Fruit fly (Drosophila melanogaster) whole organism, embryonic: ENCODE data around the gene apolpp.

Source experiments
- Atf3 ChIP-seq: fragments of 200-800 bp; sonication (Bioruptor generic); optimal IDR thresholded peaks from 3 replicates; lab custom pipeline; 2016; ENCODE audit warnings: missing biosample characterization, missing genetic modification characterization
- Bgb ChIP-seq: fragments of 200-800 bp; sonication (Bioruptor generic); IDR thresholded peaks from 2 replicates; pipeline ENCODE4 v1.3.6; 2022; ENCODE audit warnings: missing biosample characterization, missing genetic modification characterization; ENCODE audit not compliant: partially characterized antibody
- CG10431 ChIP-seq: fragments of 200-800 bp; sonication (Bioruptor generic); optimal IDR thresholded peaks from 3 replicates; lab custom pipeline; 2018; ENCODE audit warnings: missing biosample characterization, mild to moderate bottlenecking, missing genetic modification characterization
- CG12104 ChIP-seq: fragments of 200-800 bp; sonication (Bioruptor generic); optimal IDR thresholded peaks from 3 replicates; lab custom pipeline; 2016; ENCODE audit warnings: missing biosample characterization, missing genetic modification characterization
- CG1233 ChIP-seq: fragments of 200-800 bp; sonication (Bioruptor generic); optimal IDR thresholded peaks from 4 replicates; lab custom pipeline; 2018; ENCODE audit warnings: missing biosample characterization, mild to moderate bottlenecking, missing genetic modification characterization
- CG13894 ChIP-seq: fragments of 200-800 bp; sonication (Bioruptor generic); optimal IDR thresholded peaks from 3 replicates; lab custom pipeline; 2018; ENCODE audit warnings: missing biosample characterization, mild to moderate bottlenecking, missing genetic modification characterization, moderate library complexity
- CG17186 ChIP-seq: fragments of 200-800 bp; sonication (Bioruptor generic); optimal IDR thresholded peaks from 3 replicates; lab custom pipeline; 2017; ENCODE audit warnings: missing biosample characterization, missing genetic modification reagents, missing genetic modification characterization
- CG2120 ChIP-seq: fragments of 200-800 bp; sonication (Bioruptor generic); optimal IDR thresholded peaks from 3 replicates; lab custom pipeline; 2016; ENCODE audit warnings: missing biosample characterization, missing genetic modification characterization
- CG3065 ChIP-seq: fragments of 200-800 bp; sonication (Bioruptor generic); optimal IDR thresholded peaks from 2 replicates; lab custom pipeline; 2016; ENCODE audit warnings: missing biosample characterization, missing genetic modification characterization
- CG3163 ChIP-seq: fragments of 200-800 bp; sonication (Bioruptor generic); optimal IDR thresholded peaks from 3 replicates; lab custom pipeline; 2016; ENCODE audit warnings: missing biosample characterization, missing genetic modification characterization
- CG32772 ChIP-seq: fragments of 200-800 bp; sonication (Bioruptor generic); IDR thresholded peaks from 2 replicates; pipeline ENCODE4 v1.3.6; 2022; ENCODE audit warnings: missing biosample characterization, missing genetic modification characterization
- CG3726 ChIP-seq: fragments of 200-800 bp; sonication (Bioruptor generic); IDR thresholded peaks from 3 replicates; pipeline ENCODE4, ENCODE4 v1.3.6; 2022; ENCODE audit warnings: missing biosample characterization, missing genetic modification characterization
- CG3995 ChIP-seq: fragments of 200-800 bp; sonication (Bioruptor generic); optimal IDR thresholded peaks from 3 replicates; lab custom pipeline; 2016; ENCODE audit warnings: missing biosample characterization, missing genetic modification characterization
- CG6765 ChIP-seq: fragments of 200-800 bp; sonication (Bioruptor generic); optimal IDR thresholded peaks from 3 replicates; lab custom pipeline; 2017; ENCODE audit warnings: missing biosample characterization, mild to moderate bottlenecking, missing genetic modification characterization
- CG8944 ChIP-seq: fragments of 200-800 bp; sonication (Bioruptor generic); optimal IDR thresholded peaks from 3 replicates; lab custom pipeline; 2016; ENCODE audit warnings: missing biosample characterization, missing genetic modification characterization
- CG9215 ChIP-seq: fragments of 200-800 bp; sonication (Bioruptor generic); IDR thresholded peaks from 2 replicates; pipeline ENCODE4 v1.3.6; 2022; ENCODE audit warnings: missing biosample characterization, missing genetic modification characterization
- CHES-1-like ChIP-seq: fragments of 200-800 bp; sonication (Bioruptor generic); optimal IDR thresholded peaks from 2 replicates; lab custom pipeline; 2016; ENCODE audit warnings: missing biosample characterization, missing genetic modification characterization
- D19B ChIP-seq: fragments of 200-800 bp; sonication (Bioruptor generic); optimal IDR thresholded peaks from 2 replicates; lab custom pipeline; 2017; ENCODE audit warnings: missing biosample characterization, mild to moderate bottlenecking, missing genetic modification characterization
- Dad ChIP-seq: fragments of 200-800 bp; sonication (Bioruptor generic); optimal IDR thresholded peaks from 3 replicates; lab custom pipeline; 2016; ENCODE audit warnings: missing biosample characterization, missing genetic modification characterization
- Dip2 ChIP-seq: fragments of 200-800 bp; sonication (Bioruptor generic); IDR thresholded peaks from 2 replicates; pipeline ENCODE4 v1.3.6; 2022; ENCODE audit warnings: missing biosample characterization, missing genetic modification characterization
- Drgx ChIP-seq: fragments of 200-800 bp; sonication (Bioruptor generic); IDR thresholded peaks from 2 replicates; pipeline ENCODE4 v1.3.6; 2022; ENCODE audit warnings: missing biosample characterization, missing genetic modification characterization
- HmgD ChIP-seq: fragments of 200-800 bp; sonication (Bioruptor generic); optimal IDR thresholded peaks from 3 replicates; lab custom pipeline; 2016; ENCODE audit warnings: missing biosample characterization, missing genetic modification characterization
- Jarid2 ChIP-seq: fragments of 200-800 bp; sonication (Bioruptor generic); optimal IDR thresholded peaks from 3 replicates; lab custom pipeline; 2017; ENCODE audit warnings: mild to moderate bottlenecking, missing biosample characterization, missing genetic modification reagents, missing genetic modification characterization
- Mad ChIP-seq: fragments of 200-800 bp; sonication (Bioruptor generic); optimal IDR thresholded peaks from 2 replicates; lab custom pipeline; 2016; ENCODE audit warnings: missing biosample characterization, missing genetic modification characterization
- Med ChIP-seq: fragments of 200-800 bp; sonication (Bioruptor generic); peaks from one replicate; lab custom pipeline; 2016; ENCODE audit warnings: missing biosample characterization, missing genetic modification characterization, mild to moderate bottlenecking, inconsistent platforms, moderate library complexity
- Nf-YA ChIP-seq: fragments of 200-800 bp; sonication (Bioruptor generic); IDR thresholded peaks from 2 replicates; pipeline ENCODE4 v1.3.6; 2022; ENCODE audit warnings: missing biosample characterization, missing genetic modification characterization
- NfI ChIP-seq: fragments of 200-800 bp; sonication (Bioruptor generic); optimal IDR thresholded peaks from 3 replicates; lab custom pipeline; 2018; ENCODE audit warnings: missing biosample characterization, mild to moderate bottlenecking, missing genetic modification characterization, moderate library complexity
- Side ChIP-seq: fragments of 200-800 bp; sonication (Bioruptor generic); optimal IDR thresholded peaks from 2 replicates; lab custom pipeline; 2016; ENCODE audit warnings: missing biosample characterization, missing genetic modification characterization
- Sin3A ChIP-seq: fragments of >200 bp; optimal IDR thresholded peaks from 2 replicates; lab custom pipeline; 2018
- bsh ChIP-seq, 2 experiments: fragments of 200-800 bp; sonication (Bioruptor generic); optimal IDR thresholded peaks; 2 replicates each; lab custom pipeline; 2017 to 2018; ENCODE audit warnings: mild to moderate bottlenecking in 2 of 2, missing biosample characterization in 2 of 2, missing genetic modification characterization in 2 of 2, moderate library complexity in 1 of 2
- cas ChIP-seq: fragments of 200-800 bp; sonication (Bioruptor generic); IDR thresholded peaks from 2 replicates; pipeline ENCODE4 v1.3.6; 2022; ENCODE audit warnings: missing biosample characterization, missing genetic modification characterization
- dm ChIP-seq: fragments of 200-800 bp; sonication (Bioruptor generic); optimal IDR thresholded peaks from 3 replicates; lab custom pipeline; 2016; ENCODE audit warnings: missing biosample characterization, missing genetic modification characterization
- dpn ChIP-seq, 2 experiments: fragments of 200-800 bp; sonication (Bioruptor generic); optimal IDR thresholded peaks; 3 replicates each; lab custom pipeline; 2016; ENCODE audit warnings: missing biosample characterization in 2 of 2, missing genetic modification characterization in 2 of 2
- fu2 ChIP-seq: fragments of 200-800 bp; sonication (Bioruptor generic); optimal IDR thresholded peaks from 2 replicates; lab custom pipeline; 2016; ENCODE audit warnings: missing biosample characterization, missing genetic modification characterization
- grn ChIP-seq: fragments of 200-800 bp; sonication (Bioruptor generic); optimal IDR thresholded peaks from 3 replicates; lab custom pipeline; 2017; ENCODE audit warnings: missing biosample characterization, missing genetic modification characterization
- ham ChIP-seq: fragments of 200-800 bp; sonication (Bioruptor generic); IDR thresholded peaks from 2 replicates; pipeline ENCODE4 v1.3.6; 2022; ENCODE audit warnings: missing biosample characterization, missing genetic modification characterization
- hth ChIP-seq: fragments of >200 bp; optimal IDR thresholded peaks from 2 replicates; lab custom pipeline; 2017; ENCODE audit warnings: inconsistent platforms
- inv ChIP-seq: fragments of 200-800 bp; sonication (Bioruptor generic); IDR thresholded peaks from 2 replicates; pipeline ENCODE4 v1.3.6; 2022; ENCODE audit warnings: missing biosample characterization, missing genetic modification characterization; ENCODE audit not compliant: partially characterized antibody
- kni ChIP-seq: fragments of 200-800 bp; sonication (Bioruptor generic); optimal IDR thresholded peaks from 3 replicates; lab custom pipeline; 2017; ENCODE audit warnings: mild to moderate bottlenecking, missing biosample characterization, missing genetic modification reagents, missing genetic modification characterization
- knrl ChIP-seq: fragments of 200-800 bp; sonication (Bioruptor generic); IDR thresholded peaks from 3 replicates; pipeline ENCODE4 v1.3.6; 2022; ENCODE audit warnings: missing biosample characterization, missing genetic modification characterization; ENCODE audit not compliant: partially characterized antibody
- p53 ChIP-seq: fragments of 200-800 bp; sonication (Bioruptor generic); optimal IDR thresholded peaks from 2 replicates; lab custom pipeline; 2016; ENCODE audit warnings: missing biosample characterization, missing genetic modification characterization
- pho ChIP-seq: fragments of 200-800 bp; sonication (Bioruptor generic); optimal IDR thresholded peaks from 2 replicates; lab custom pipeline; 2016; ENCODE audit warnings: missing biosample characterization, missing genetic modification characterization
- ro ChIP-seq: fragments of 200-800 bp; sonication (Bioruptor generic); IDR thresholded peaks from 2 replicates; pipeline ENCODE4 v1.3.6; 2022; ENCODE audit warnings: missing biosample characterization, missing genetic modification characterization
- sens-2 ChIP-seq: fragments of 200-800 bp; sonication (Bioruptor generic); IDR thresholded peaks from 2 replicates; pipeline ENCODE4 v1.3.6; 2022; ENCODE audit warnings: missing biosample characterization, missing genetic modification characterization
- sug ChIP-seq: fragments of 200-800 bp; optimal IDR thresholded peaks from 2 replicates; lab custom pipeline; 2019; ENCODE audit warnings: missing biosample characterization, mild to moderate bottlenecking, missing genetic modification characterization, moderate library complexity
- tio ChIP-seq: fragments of 200-800 bp; sonication (Bioruptor generic); optimal IDR thresholded peaks from 2 replicates; lab custom pipeline; 2017; ENCODE audit warnings: missing biosample characterization, missing genetic modification characterization, inconsistent platforms
- trem ChIP-seq: fragments of 200-800 bp; optimal IDR thresholded peaks from 3 replicates; lab custom pipeline; 2019; ENCODE audit warnings: missing biosample characterization, mild to moderate bottlenecking, missing genetic modification characterization, moderate library complexity
- twi ChIP-seq: fragments of 200-800 bp; optimal IDR thresholded peaks from 2 replicates; lab custom pipeline; 2019; ENCODE audit warnings: missing biosample characterization, mild to moderate bottlenecking, missing genetic modification characterization, moderate library complexity
- z ChIP-seq: fragments of 200-800 bp; sonication (Bioruptor generic); IDR thresholded peaks from 3 replicates; pipeline ENCODE4 v1.3.6; 2022; ENCODE audit warnings: missing biosample characterization, missing genetic modification characterization
- zfh1 ChIP-seq: fragments of 200-800 bp; sonication (Bioruptor generic); IDR thresholded peaks from 3 replicates; pipeline ENCODE4 v1.3.6; 2022; ENCODE audit warnings: missing biosample characterization, missing genetic modification characterization

The apolpp gene

DNA sequence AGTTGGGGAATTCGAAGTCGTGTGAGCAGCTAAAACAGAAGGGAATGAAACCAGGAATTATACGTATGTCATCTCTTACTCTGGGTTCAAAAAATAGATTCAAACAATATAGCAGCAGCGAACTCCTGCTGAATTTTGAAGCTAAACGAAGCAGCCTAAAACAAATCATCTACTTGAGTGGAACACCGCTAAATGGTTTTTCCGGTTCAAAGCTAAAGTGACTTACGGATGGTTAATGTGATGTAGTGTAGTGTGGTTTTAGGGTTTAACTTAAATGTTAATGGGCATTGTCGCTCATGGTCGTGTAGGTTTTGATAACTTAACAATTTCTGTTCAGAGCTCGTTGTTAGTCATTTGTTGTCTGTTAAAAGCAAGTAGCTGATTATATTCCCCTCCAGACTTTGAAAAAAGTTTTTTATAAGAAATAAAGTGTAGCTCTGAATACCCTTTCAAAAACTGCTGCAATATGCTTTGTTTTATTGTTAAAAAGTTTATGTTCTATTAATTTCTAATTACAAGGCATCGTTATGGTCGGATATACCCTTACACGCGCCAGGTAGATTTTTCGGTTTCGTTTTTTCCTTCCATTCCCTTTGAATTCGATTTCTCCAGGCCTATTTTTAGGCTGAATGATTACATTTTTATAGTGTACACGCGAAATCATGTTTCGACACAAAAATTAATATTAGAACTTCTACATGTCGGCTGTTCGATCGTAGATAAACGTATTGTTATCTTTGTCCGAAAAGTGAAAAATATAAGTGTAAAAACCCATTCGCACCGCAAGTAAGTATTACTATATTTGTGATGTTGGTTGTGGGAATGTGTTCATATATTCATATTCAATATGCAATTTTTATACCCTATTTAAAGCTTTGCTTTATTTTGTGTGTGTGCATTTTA is 52.3 kb downstream of the apolpp start (continued):
- peak; percentile 73 for TF ChIP-seq CG6765 (GFP tag; lab: Kevin White, UChicago)
- TF ChIP-seq ro (GFP tag; lab: Robert Waterston, UW): no peak; the same call in 1 of the 2 replicates
- TF ChIP-seq hth (lab: Kevin White, UChicago): no peak
- no peak; the same call in 2 of the 3 replicates for TF ChIP-seq CG3726
- TF ChIP-seq Atf3: peak; percentile 93
- TF ChIP-seq CG32772 (GFP tag; lab: Robert Waterston, UW): no peak
- TF ChIP-seq CG3065 (GFP tag; lab: Kevin White, UChicago): peak; percentile 84
- no peak for TF ChIP-seq knrl (GFP tag; lab: Robert Waterston, UW)
- TF ChIP-seq Jarid2 (GFP tag; lab: Kevin White, UChicago): no peak
- TF ChIP-seq CG9215 (GFP tag; lab: Robert Waterston, UW): no peak
- TF ChIP-seq NfI (GFP tag; lab: Kevin White, UChicago): peak; percentile 91
- TF ChIP-seq fu2 (GFP tag; lab: Kevin White, UChicago): peak; percentile 90
- peak; percentile 78 for TF ChIP-seq CG3163
- TF ChIP-seq sug (tag; lab: Kevin White, UChicago): peak; percentile 65
- no peak for TF ChIP-seq z (GFP tag; lab: Robert Waterston, UW)
- no peak for TF ChIP-seq kni (GFP tag; lab: Kevin White, UChicago)
- TF ChIP-seq CG13894 (tag; lab: Kevin White, UChicago): no peak
- TF ChIP-seq p53 (GFP tag; lab: Kevin White, UChicago): peak; percentile 85
- peak; percentile 87 for TF ChIP-seq dm (GFP tag; lab: Kevin White, UChicago)
- TF ChIP-seq bsh (GFP tag; optimal IDR thresholded peaks at IDR 0.05; lab: Kevin White, UChicago): peak; percentile 89 to 96
- peak; percentile 64; the same call in 1 of the 2 replicates for TF ChIP-seq Bgb (GFP tag; lab: Robert Waterston, UW)
- peak; percentile 94 to 95 for TF ChIP-seq dpn (GFP tag; optimal IDR thresholded peaks at IDR 0.05; lab: Kevin White, UChicago)
- TF ChIP-seq inv: no peak
- peak; percentile 90 for TF ChIP-seq pho (GFP tag; lab: Kevin White, UChicago)
- TF ChIP-seq cas (GFP tag; lab: Robert Waterston, UW): peak; percentile 62; the same call in 1 of the 2 replicates
- peak; percentile 52 for TF ChIP-seq CG10431
- TF ChIP-seq twi (tag; lab: Kevin White, UChicago): no peak
- TF ChIP-seq trem (tag; lab: Kevin White, UChicago): peak; percentile 90
- peak; percentile 84 for TF ChIP-seq grn
- peak; percentile 96 for TF ChIP-seq CG2120
- peak; percentile 84 for TF ChIP-seq CG12104
- peak; percentile 42 for TF ChIP-seq CG3995
- TF ChIP-seq D19B (GFP tag; lab: Kevin White, UChicago): peak; percentile 90
- peak; percentile 89 for TF ChIP-seq CG1233 (GFP tag; lab: Kevin White, UChicago)
- peak; percentile 92 for TF ChIP-seq CG8944 (GFP tag; lab: Kevin White, UChicago)
- peak; percentile 90 for TF ChIP-seq Side (GFP tag; lab: Kevin White, UChicago)
- TF ChIP-seq CG17186 (GFP tag; lab: Kevin White, UChicago): peak; percentile 47
- TF ChIP-seq Sin3A (lab: Kevin White, UChicago): no peak
- TF ChIP-seq ham (GFP tag; lab: Robert Waterston, UW): no peak
- TF ChIP-seq tio: peak; percentile 92
- no peak; the same call in 2 of the 3 replicates for TF ChIP-seq zfh1 (GFP tag; lab: Robert Waterston, UW)
- peak; percentile 78 for TF ChIP-seq Nf-YA
- peak; percentile 93 for TF ChIP-seq Mad
- TF ChIP-seq Dad: peak; percentile 93
- peak; percentile 80 for TF ChIP-seq HmgD (GFP tag; lab: Kevin White, UChicago)
- TF ChIP-seq Med: peak; percentile 99
- no peak for TF ChIP-seq sens-2
- TF ChIP-seq Dip2 (GFP tag; lab: Robert Waterston, UW): no peak
- TF ChIP-seq Drgx (GFP tag; lab: Robert Waterston, UW): no peak
- TF ChIP-seq CHES-1-like (GFP tag; lab: Kevin White, UChicago): peak; percentile 92
